Fruit fly (Drosophila melanogaster) whole organism, pupa: ENCODE measurements around the gene CG11560.
A peak's percentile ranks its signal among the peaks of the same experiment; 100 is the strongest.

Experiments used
- CG10348 ChIP-seq: fragments of 200-800 bp; sonication (Bioruptor generic); IDR thresholded peaks from 2 replicates; pipeline ENCODE4 v1.3.6; 2022; ENCODE audit warnings: missing biosample characterization, missing genetic modification characterization
- CG12605 ChIP-seq: fragments of 200-800 bp; sonication (Bioruptor generic); IDR thresholded peaks from 2 replicates; pipeline ENCODE4 v1.3.6; 2022; ENCODE audit warnings: missing biosample characterization, missing genetic modification characterization
- CG13204 ChIP-seq: fragments of 200-800 bp; sonication (Bioruptor generic); optimal IDR thresholded peaks from 2 replicates; lab custom pipeline; 2018; ENCODE audit warnings: missing biosample characterization, mild to moderate bottlenecking, missing genetic modification characterization, moderate library complexity
- CG14655 ChIP-seq: fragments of 200-800 bp; sonication (Bioruptor generic); optimal IDR thresholded peaks from 3 replicates; lab custom pipeline; 2017; ENCODE audit warnings: mild to moderate bottlenecking, missing biosample characterization, missing genetic modification reagents, missing genetic modification characterization
- CG15710 ChIP-seq: fragments of 200-800 bp; sonication (Bioruptor generic); optimal IDR thresholded peaks from 2 replicates; lab custom pipeline; 2018; ENCODE audit warnings: missing biosample characterization, mild to moderate bottlenecking, missing genetic modification characterization, moderate library complexity
- CG17806 ChIP-seq: fragments of 200-800 bp; sonication (Bioruptor generic); optimal IDR thresholded peaks from 2 replicates; lab custom pipeline; 2018; ENCODE audit warnings: missing biosample characterization, mild to moderate bottlenecking, missing genetic modification characterization, moderate library complexity
- CG32121 ChIP-seq: fragments of 200-800 bp; sonication (Bioruptor generic); IDR thresholded peaks from 2 replicates; pipeline ENCODE4 v1.3.6; 2022; ENCODE audit warnings: missing biosample characterization, missing genetic modification characterization
- CG34367 ChIP-seq: fragments of 200-800 bp; sonication (Bioruptor generic); optimal IDR thresholded peaks from 2 replicates; lab custom pipeline; 2018; ENCODE audit warnings: missing biosample characterization, mild to moderate bottlenecking, missing genetic modification characterization
- CG4496 ChIP-seq: fragments of 200-800 bp; sonication (Bioruptor generic); IDR thresholded peaks from 3 replicates; pipeline ENCODE4 v1.3.6; 2022; ENCODE audit warnings: missing biosample characterization, missing genetic modification characterization
- CG8159 ChIP-seq: fragments of 200-800 bp; sonication (Bioruptor generic); optimal IDR thresholded peaks from 3 replicates; lab custom pipeline; 2018; ENCODE audit warnings: missing biosample characterization, mild to moderate bottlenecking, missing genetic modification characterization, moderate library complexity
- CG8301 ChIP-seq: fragments of 200-800 bp; sonication (Bioruptor generic); optimal IDR thresholded peaks from 2 replicates; lab custom pipeline; 2018; ENCODE audit warnings: missing biosample characterization, mild to moderate bottlenecking, missing genetic modification characterization
- CG9948 ChIP-seq: fragments of 200-800 bp; sonication (Bioruptor generic); optimal IDR thresholded peaks from 2 replicates; lab custom pipeline; 2018; ENCODE audit warnings: missing biosample characterization, mild to moderate bottlenecking, missing genetic modification characterization, moderate library complexity
- D1 ChIP-seq: fragments of 200-800 bp; sonication (Bioruptor generic); optimal IDR thresholded peaks from 2 replicates; lab custom pipeline; 2018; ENCODE audit warnings: missing biosample characterization, mild to moderate bottlenecking, missing genetic modification characterization, moderate library complexity
- EcR ChIP-seq: fragments of 200-800 bp; sonication (Bioruptor generic); optimal IDR thresholded peaks from 3 replicates; lab custom pipeline; 2019; ENCODE audit warnings: missing biosample characterization, missing genetic modification characterization, mild to moderate bottlenecking, moderate library complexity, missing genetic modification reagents
- Ets98B ChIP-seq: fragments of 200-800 bp; sonication (Bioruptor generic); IDR thresholded peaks from 2 replicates; pipeline ENCODE4 v1.3.6; 2022; ENCODE audit warnings: missing biosample characterization, missing genetic modification characterization
- Pif1A ChIP-seq: fragments of 200-800 bp; sonication (Bioruptor generic); optimal IDR thresholded peaks from 3 replicates; lab custom pipeline; 2016; ENCODE audit warnings: missing biosample characterization, missing genetic modification characterization
- Pif1B ChIP-seq: fragments of 200-800 bp; sonication (Bioruptor generic); optimal IDR thresholded peaks from 3 replicates; lab custom pipeline; 2016; ENCODE audit warnings: missing biosample characterization, missing genetic modification characterization
- Snoo ChIP-seq: fragments of 200-800 bp; sonication (Bioruptor generic); optimal IDR thresholded peaks from 3 replicates; lab custom pipeline; 2017; ENCODE audit warnings: missing biosample characterization, mild to moderate bottlenecking, missing genetic modification characterization, inconsistent platforms
- fd96Ca ChIP-seq: fragments of 200-800 bp; sonication (Bioruptor generic); IDR thresholded peaks from 3 replicates; pipeline ENCODE4 v1.3.6; 2022; ENCODE audit warnings: missing biosample characterization, missing genetic modification characterization
- gl ChIP-seq: fragments of 200-800 bp; sonication (Bioruptor generic); optimal IDR thresholded peaks from 2 replicates; lab custom pipeline; 2018; ENCODE audit warnings: missing biosample characterization, mild to moderate bottlenecking, missing genetic modification characterization
- rn ChIP-seq: fragments of 200-800 bp; sonication (Bioruptor generic); IDR thresholded peaks from 2 replicates; pipeline ENCODE4 v1.3.6; 2022; ENCODE audit warnings: missing biosample characterization, missing genetic modification characterization

Gene CG11560

dm6 chr3L:12079319-12079933, 40.4 kb upstream of the CG11560 start:
- no peak for TF ChIP-seq rn (GFP tag; lab: Robert Waterston, UW)

dm6 chr3L:12080423-12080822, 39.4 kb upstream of the CG11560 start:
- no peak for TF ChIP-seq Ets98B (GFP tag; lab: Robert Waterston, UW)
- no peak for TF ChIP-seq gl (tag; lab: Kevin White, UChicago)
- no peak for TF ChIP-seq rn (GFP tag; lab: Robert Waterston, UW)
- no peak for TF ChIP-seq Pif1A (GFP tag; lab: Kevin White, UChicago)
- no peak for TF ChIP-seq CG17806 (tag; lab: Kevin White, UChicago)
- no peak for TF ChIP-seq Snoo (tag; lab: Kevin White, UChicago)
- no peak for TF ChIP-seq EcR (GFP tag; lab: Kevin White, UChicago)

- TF ChIP-seq CG9948 (tag; lab: Kevin White, UChicago): peak; percentile 78
- TF ChIP-seq CG14655: peak; percentile 68
- peak; percentile 55 for TF ChIP-seq rn (GFP tag; lab: Robert Waterston, UW)
- peak; percentile 86 for TF ChIP-seq CG8159 (tag; lab: Kevin White, UChicago)
- TF ChIP-seq CG10348: no peak
- peak; percentile 40; the same call in 1 of the 2 replicates for TF ChIP-seq CG32121 (GFP tag; lab: Robert Waterston, UW)
- peak; percentile 69 for TF ChIP-seq Snoo (tag; lab: Kevin White, UChicago)
- peak; percentile 32 for TF ChIP-seq CG13204 (GFP tag; lab: Kevin White, UChicago)
- TF ChIP-seq D1 (tag; lab: Kevin White, UChicago): no peak
- peak; percentile 12 for TF ChIP-seq CG8301 (tag; lab: Kevin White, UChicago)
- TF ChIP-seq Pif1A (GFP tag; lab: Kevin White, UChicago): peak; percentile 30
- peak; percentile 52 for TF ChIP-seq CG34367
- peak; percentile 84 for TF ChIP-seq CG4496 (GFP tag; lab: Robert Waterston, UW)
- TF ChIP-seq EcR (GFP tag; lab: Kevin White, UChicago): peak; percentile 79
- peak; percentile 81 for TF ChIP-seq CG12605 (GFP tag; lab: Robert Waterston, UW)
- peak; percentile 71 for TF ChIP-seq Pif1B (GFP tag; lab: Kevin White, UChicago)
- TF ChIP-seq Ets98B (GFP tag; lab: Robert Waterston, UW): peak; percentile 72
- peak; percentile 63 for TF ChIP-seq gl (tag; lab: Kevin White, UChicago)
- peak; percentile 53; the same call in 2 of the 3 replicates for TF ChIP-seq fd96Ca (GFP tag; lab: Robert Waterston, UW)
- peak; percentile 58 for TF ChIP-seq CG17806 (tag; lab: Kevin White, UChicago)
- peak; percentile 76 for TF ChIP-seq CG15710 (tag; lab: Kevin White, UChicago)
Observed at dm6 chr3L:12081679-12082520, 37.9 kb upstream of the CG11560 start, which contains the start of gene Sema5c. Gene Sema5c (minus strand): TSS chr3L:12081830.

dm6 chr3L:12082521-12082841, 37.3 kb upstream of the CG11560 start:
- TF ChIP-seq CG32121 (GFP tag; lab: Robert Waterston, UW): no peak
- 0 out of 2 replicates have a peak, but pooled peaks have one; percentile 7 for TF ChIP-seq CG12605 (GFP tag; lab: Robert Waterston, UW)

- TF ChIP-seq fd96Ca (GFP tag; lab: Robert Waterston, UW) (no peak), EcR (GFP tag; lab: Kevin White, UChicago) (no peak), CG8159 (tag; lab: Kevin White, UChicago) (no peak), CG4496 (GFP tag; lab: Robert Waterston, UW) (no peak), CG9948 (tag; lab: Kevin White, UChicago) (no peak)
Observed at dm6 chr3L:12083092-12083680, 36.6 kb upstream of the CG11560 start.

dm6 chr3L:12083861-12084260, 36.0 kb upstream of the CG11560 start:
- TF ChIP-seq Pif1A (GFP tag; lab: Kevin White, UChicago) (no peak), Snoo (tag; lab: Kevin White, UChicago) (no peak), CG14655 (no peak), gl (tag; lab: Kevin White, UChicago) (no peak), CG15710 (tag; lab: Kevin White, UChicago) (no peak), EcR (GFP tag; lab: Kevin White, UChicago) (no peak), CG34367 (no peak), CG8301 (tag; lab: Kevin White, UChicago) (no peak), CG4496 (GFP tag; lab: Robert Waterston, UW) (no peak), CG13204 (GFP tag; lab: Kevin White, UChicago) (no peak), Pif1B (GFP tag; lab: Kevin White, UChicago) (no peak), fd96Ca (GFP tag; lab: Robert Waterston, UW) (no peak), CG32121 (GFP tag; lab: Robert Waterston, UW) (no peak), CG17806 (tag; lab: Kevin White, UChicago) (no peak), CG8159 (tag; lab: Kevin White, UChicago) (no peak), rn (GFP tag; lab: Robert Waterston, UW) (no peak), CG12605 (GFP tag; lab: Robert Waterston, UW) (no peak), CG10348 (no peak)
